Fruit fly (Drosophila melanogaster) whole organism, embryonic: ENCODE data around the gene SMC1.

Experiments used
- Awh ChIP-seq: fragments of 200-800 bp; sonication (Bioruptor generic); IDR thresholded peaks from 2 replicates; pipeline ENCODE4, ENCODE4 v1.3.6; 2022; ENCODE audit warnings: missing biosample characterization, missing genetic modification characterization
- CG10543 ChIP-seq: fragments of 200-800 bp; sonication (Bioruptor generic); optimal IDR thresholded peaks from 3 replicates; lab custom pipeline; 2017; ENCODE audit warnings: missing biosample characterization, mild to moderate bottlenecking, missing genetic modification characterization, moderate library complexity
- CG11695 ChIP-seq: fragments of 200-800 bp; sonication (Bioruptor generic); IDR thresholded peaks from 3 replicates; pipeline ENCODE4 v1.3.6; 2022; ENCODE audit warnings: missing biosample characterization, missing genetic modification characterization
- CG12391 ChIP-seq: fragments of 200-800 bp; sonication (Bioruptor generic); optimal IDR thresholded peaks from 3 replicates; lab custom pipeline; 2018; ENCODE audit warnings: missing biosample characterization, mild to moderate bottlenecking, missing genetic modification characterization, moderate library complexity
- CG13624 ChIP-seq: fragments of 200-800 bp; sonication (Bioruptor generic); optimal IDR thresholded peaks from 2 replicates; lab custom pipeline; 2016; ENCODE audit warnings: missing biosample characterization, missing genetic modification characterization
- CG14050 ChIP-seq: fragments of 200-800 bp; sonication (Bioruptor generic); IDR thresholded peaks from 3 replicates; pipeline ENCODE4 v1.3.6; 2022; ENCODE audit warnings: missing biosample characterization, missing genetic modification characterization
- CG16813 ChIP-seq: fragments of 200-800 bp; sonication (Bioruptor generic); IDR thresholded peaks from 3 replicates; pipeline ENCODE4 v1.3.6; 2022; ENCODE audit warnings: missing biosample characterization, missing genetic modification characterization; ENCODE audit not compliant: partially characterized antibody
- CG17186 ChIP-seq: fragments of 200-800 bp; sonication (Bioruptor generic); optimal IDR thresholded peaks from 3 replicates; lab custom pipeline; 2017; ENCODE audit warnings: missing biosample characterization, missing genetic modification reagents, missing genetic modification characterization
- CG1832 ChIP-seq: fragments of 200-800 bp; sonication (Bioruptor generic); optimal IDR thresholded peaks from 2 replicates; lab custom pipeline; 2017; ENCODE audit warnings: missing biosample characterization, mild to moderate bottlenecking, missing genetic modification characterization, inconsistent platforms
- CG2116 ChIP-seq: fragments of 200-800 bp; sonication (Bioruptor generic); optimal IDR thresholded peaks from 3 replicates; lab custom pipeline; 2018; ENCODE audit warnings: missing biosample characterization, mild to moderate bottlenecking, missing genetic modification characterization
- CG2199 ChIP-seq: fragments of 200-800 bp; sonication (Bioruptor generic); IDR thresholded peaks from 3 replicates; pipeline ENCODE4 v1.3.6; 2022; ENCODE audit warnings: missing biosample characterization, missing genetic modification characterization
- CG2712 ChIP-seq: fragments of 200-800 bp; optimal IDR thresholded peaks from 3 replicates; lab custom pipeline; 2019; ENCODE audit warnings: missing biosample characterization, mild to moderate bottlenecking, missing genetic modification characterization, moderate library complexity
- CG32532 ChIP-seq: fragments of 200-800 bp; sonication (Bioruptor generic); IDR thresholded peaks from 2 replicates; pipeline ENCODE4 v1.3.6; 2022; ENCODE audit warnings: missing biosample characterization, missing genetic modification characterization
- CG3995 ChIP-seq: fragments of 200-800 bp; sonication (Bioruptor generic); optimal IDR thresholded peaks from 3 replicates; lab custom pipeline; 2016; ENCODE audit warnings: missing biosample characterization, missing genetic modification characterization
- CG6791 ChIP-seq: fragments of 200-800 bp; sonication (Bioruptor generic); IDR thresholded peaks from 3 replicates; pipeline ENCODE4 v1.3.6; 2022; ENCODE audit warnings: missing biosample characterization, missing genetic modification characterization; ENCODE audit not compliant: partially characterized antibody
- CG8281 ChIP-seq: fragments of 200-800 bp; sonication (Bioruptor generic); optimal IDR thresholded peaks from 2 replicates; lab custom pipeline; 2018; ENCODE audit warnings: missing biosample characterization, mild to moderate bottlenecking, missing genetic modification characterization, moderate library complexity
- CG8290 ChIP-seq, 3 experiments: fragments of 200-800 bp; sonication (Bioruptor generic); optimal IDR thresholded peaks; 2 replicates each; lab custom pipeline; 2016 to 2019; ENCODE audit warnings: missing biosample characterization in 3 of 3, missing genetic modification characterization in 3 of 3, mild to moderate bottlenecking in 2 of 3, moderate library complexity in 1 of 3
- CG9437 ChIP-seq: fragments of 200-800 bp; sonication (Bioruptor generic); optimal IDR thresholded peaks from 2 replicates; lab custom pipeline; 2018; ENCODE audit warnings: missing biosample characterization, mild to moderate bottlenecking, missing genetic modification characterization
- Chrac-16 ChIP-seq: fragments of 200-800 bp; sonication (Bioruptor generic); optimal IDR thresholded peaks from 3 replicates; lab custom pipeline; 2016; ENCODE audit warnings: missing biosample characterization, missing genetic modification characterization
- Fer3 ChIP-seq: fragments of 200-800 bp; sonication (Bioruptor generic); optimal IDR thresholded peaks from 2 replicates; lab custom pipeline; 2018; ENCODE audit warnings: missing biosample characterization, mild to moderate bottlenecking, missing genetic modification characterization, moderate library complexity
- Hand ChIP-seq: fragments of 200-800 bp; sonication (Bioruptor generic); optimal IDR thresholded peaks from 2 replicates; lab custom pipeline; 2017; ENCODE audit warnings: mild to moderate bottlenecking, missing biosample characterization, missing genetic modification reagents, missing genetic modification characterization
- Med ChIP-seq: fragments of 200-800 bp; sonication (Bioruptor generic); peaks from one replicate; lab custom pipeline; 2016; ENCODE audit warnings: missing biosample characterization, missing genetic modification characterization, mild to moderate bottlenecking, inconsistent platforms, moderate library complexity
- Myb ChIP-seq: fragments of 200-800 bp; sonication (Bioruptor generic); optimal IDR thresholded peaks from 2 replicates; lab custom pipeline; 2016; ENCODE audit warnings: missing biosample characterization, missing genetic modification characterization
- Scr ChIP-seq: fragments of 200-800 bp; sonication (Bioruptor generic); IDR thresholded peaks from 2 replicates; pipeline ENCODE4 v1.3.6; 2022; ENCODE audit warnings: missing biosample characterization, missing genetic modification characterization; ENCODE audit not compliant: partially characterized antibody
- Sox102F ChIP-seq: fragments of 200-800 bp; sonication (Bioruptor generic); optimal IDR thresholded peaks from 2 replicates; lab custom pipeline; 2018; ENCODE audit warnings: missing biosample characterization, mild to moderate bottlenecking, missing genetic modification characterization, moderate library complexity
- Ssrp ChIP-seq: fragments of 200-800 bp; sonication (Bioruptor generic); optimal IDR thresholded peaks from 2 replicates; lab custom pipeline; 2018; ENCODE audit warnings: missing biosample characterization, mild to moderate bottlenecking, missing genetic modification characterization, moderate library complexity
- ap ChIP-seq: fragments of 200-800 bp; sonication (Bioruptor generic); IDR thresholded peaks from 2 replicates; pipeline ENCODE4 v1.3.6; 2022; ENCODE audit warnings: missing biosample characterization, missing genetic modification characterization
- bbx ChIP-seq: fragments of 200-800 bp; sonication (Bioruptor generic); IDR thresholded peaks from 2 replicates; pipeline ENCODE4 v1.3.6; 2022; ENCODE audit warnings: missing biosample characterization, missing genetic modification characterization; ENCODE audit not compliant: partially characterized antibody
- chif ChIP-seq, 2 experiments: fragments of 200-800 bp; sonication (Bioruptor generic); optimal IDR thresholded peaks; 3 replicates each; lab custom pipeline; 2016; ENCODE audit warnings: missing biosample characterization in 2 of 2, missing genetic modification characterization in 2 of 2
- croc ChIP-seq: fragments of 200-800 bp; sonication (Bioruptor generic); conservative IDR thresholded peaks from 3 replicates; pipeline ENCODE4 v1.3.6; 2022; ENCODE audit warnings: missing biosample characterization, missing genetic modification characterization
- dpn ChIP-seq, 2 experiments: fragments of 200-800 bp; sonication (Bioruptor generic); optimal IDR thresholded peaks; 3 replicates each; lab custom pipeline; 2016; ENCODE audit warnings: missing biosample characterization in 2 of 2, missing genetic modification characterization in 2 of 2
- eve ChIP-seq, 2 experiments: fragments of >200 bp; optimal IDR thresholded peaks; 2 replicates each; lab custom pipeline; 2017; ENCODE audit warnings: missing biosample characterization in 2 of 2, missing genetic modification characterization in 2 of 2
- fd3F ChIP-seq: fragments of 200-800 bp; sonication (Bioruptor generic); optimal IDR thresholded peaks from 2 replicates; lab custom pipeline; 2018; ENCODE audit warnings: missing biosample characterization, mild to moderate bottlenecking, missing genetic modification characterization, moderate library complexity
- fru ChIP-seq: fragments of >200 bp; optimal IDR thresholded peaks from 2 replicates; lab custom pipeline; 2017
- grau ChIP-seq: fragments of 200-800 bp; optimal IDR thresholded peaks from 3 replicates; lab custom pipeline; 2019; ENCODE audit warnings: missing biosample characterization, mild to moderate bottlenecking, missing genetic modification characterization, moderate library complexity
- kay ChIP-seq: fragments of 200-800 bp; sonication (Bioruptor generic); optimal IDR thresholded peaks from 2 replicates; lab custom pipeline; 2016; ENCODE audit warnings: missing biosample characterization, missing genetic modification characterization
- lab ChIP-seq: fragments of 200-800 bp; sonication (Bioruptor generic); optimal IDR thresholded peaks from 3 replicates; lab custom pipeline; 2017; ENCODE audit warnings: missing biosample characterization, missing genetic modification characterization, mild to moderate bottlenecking, moderate library complexity, missing genetic modification reagents
- nerfin-1 ChIP-seq: fragments of 200-800 bp; sonication (Bioruptor generic); optimal IDR thresholded peaks from 3 replicates; lab custom pipeline; 2019; ENCODE audit warnings: missing biosample characterization, mild to moderate bottlenecking, missing genetic modification characterization, moderate library complexity
- pfk ChIP-seq: fragments of 200-800 bp; sonication (Bioruptor generic); optimal IDR thresholded peaks from 2 replicates; lab custom pipeline; 2018; ENCODE audit warnings: missing biosample characterization, mild to moderate bottlenecking, missing genetic modification characterization, moderate library complexity
- pho ChIP-seq: fragments of 200-800 bp; sonication (Bioruptor generic); optimal IDR thresholded peaks from 2 replicates; lab custom pipeline; 2016; ENCODE audit warnings: missing biosample characterization, missing genetic modification characterization
- sd ChIP-seq: fragments of 200-800 bp; sonication (Bioruptor generic); optimal IDR thresholded peaks from 3 replicates; lab custom pipeline; 2018; ENCODE audit warnings: missing biosample characterization, mild to moderate bottlenecking, missing genetic modification characterization, moderate library complexity
- stwl ChIP-seq: fragments of 200-800 bp; sonication (Bioruptor generic); optimal IDR thresholded peaks from 3 replicates; lab custom pipeline; 2018; ENCODE audit warnings: missing biosample characterization, mild to moderate bottlenecking, missing genetic modification characterization, moderate library complexity
- tgo ChIP-seq: fragments of 200-800 bp; sonication (Bioruptor generic); IDR thresholded peaks from 3 replicates; pipeline ENCODE4 v1.3.6; 2022; ENCODE audit warnings: missing biosample characterization, missing genetic modification characterization
- ttk ChIP-seq: fragments of 200-800 bp; sonication (Bioruptor generic); IDR thresholded peaks from 2 replicates; pipeline ENCODE4 v2.1.2; 2022; ENCODE audit warnings: missing biosample characterization, missing genetic modification characterization
- wek ChIP-seq: fragments of 200-800 bp; sonication (Bioruptor generic); optimal IDR thresholded peaks from 3 replicates; lab custom pipeline; 2018; ENCODE audit warnings: missing biosample characterization, mild to moderate bottlenecking, missing genetic modification characterization, moderate library complexity
- wor ChIP-seq: fragments of 200-800 bp; sonication (Bioruptor generic); IDR thresholded peaks from 2 replicates; pipeline ENCODE4 v1.3.6; 2022; ENCODE audit warnings: missing biosample characterization, missing genetic modification characterization
- zfh1 ChIP-seq: fragments of 200-800 bp; sonication (Bioruptor generic); IDR thresholded peaks from 3 replicates; pipeline ENCODE4 v1.3.6; 2022; ENCODE audit warnings: missing biosample characterization, missing genetic modification characterization

The SMC1 gene

DNA sequence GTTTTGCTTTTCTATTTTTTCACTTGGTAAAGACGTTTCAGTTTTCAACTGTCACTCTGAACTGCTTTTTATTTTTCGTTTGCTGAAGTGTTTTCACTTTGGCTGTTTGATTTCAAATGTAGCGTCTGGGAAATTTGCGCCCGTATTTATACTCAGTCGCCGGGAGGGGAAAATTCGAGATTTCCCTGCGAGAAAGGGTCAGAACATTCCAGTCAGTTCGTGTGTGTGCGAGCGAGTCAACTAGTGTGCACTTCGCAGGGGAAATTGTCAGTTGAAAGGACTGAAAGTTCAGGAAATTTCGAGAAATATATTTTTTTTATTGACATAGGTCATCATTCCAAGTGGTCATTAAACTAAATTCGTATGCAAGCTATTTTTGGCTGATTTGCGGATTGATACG is 899 bp upstream of the SMC1 start, which contains the start of gene Hsp68 (continued):
- no peak for TF ChIP-seq zfh1
- TF ChIP-seq fru (lab: Kevin White, UChicago): no peak

DNA sequence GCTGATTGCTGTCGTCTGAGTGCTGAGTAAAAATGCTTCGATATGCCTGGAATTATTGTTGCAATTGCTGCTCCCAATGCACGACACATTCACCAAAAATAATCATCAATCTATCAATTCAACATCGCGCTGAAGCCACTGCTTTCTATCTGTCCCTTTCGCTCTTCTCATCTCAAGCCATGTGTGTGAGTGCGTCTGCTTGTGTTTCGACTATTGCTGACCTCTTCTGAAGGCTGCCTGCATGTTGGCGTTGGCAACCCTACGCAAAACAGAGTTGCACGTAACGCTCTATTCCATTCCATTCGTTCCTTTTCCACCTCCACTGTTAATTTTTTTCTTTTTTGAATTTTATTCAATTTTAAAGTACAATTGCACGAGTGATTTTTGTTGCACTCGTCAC is 7.6 kb downstream of the SMC1 start:
- TF ChIP-seq bbx (GFP tag; lab: Robert Waterston, UW) (0 out of 2 replicates have a peak, but pooled peaks have one; percentile 10), sd (no peak), Scr (GFP tag; lab: Robert Waterston, UW) (peak; percentile 26; the same call in 1 of the 2 replicates), CG1832 (GFP tag; lab: Kevin White, UChicago) (peak; percentile 14), CG16813 (peak; percentile 50; the same call in 2 of the 3 replicates), CG2199 (GFP tag; lab: Robert Waterston, UW) (0 out of 3 replicates have a peak, but pooled peaks have one; percentile 62), Awh (GFP tag; lab: Robert Waterston, UW) (no peak), stwl (tag; lab: Kevin White, UChicago) (peak; percentile 100), Ssrp (no peak), pfk (GFP tag; lab: Kevin White, UChicago) (peak; percentile 72), CG8281 (tag; lab: Kevin White, UChicago) (peak; percentile 69), CG9437 (GFP tag; lab: Kevin White, UChicago) (no peak), CG8290 (GFP tag; optimal IDR thresholded peaks at IDR 0.05; lab: Kevin White, UChicago) (peak; percentile 74), CG8290 (tag; optimal IDR thresholded peaks at IDR 0.05; lab: Kevin White, UChicago) (no peak), CG6791 (GFP tag; lab: Robert Waterston, UW) (peak; percentile 68; the same call in 2 of the 3 replicates), CG17186 (GFP tag; lab: Kevin White, UChicago) (no peak), CG2116 (GFP tag; lab: Kevin White, UChicago) (peak; percentile 57), kay (GFP tag; lab: Kevin White, UChicago) (no peak)

DNA sequence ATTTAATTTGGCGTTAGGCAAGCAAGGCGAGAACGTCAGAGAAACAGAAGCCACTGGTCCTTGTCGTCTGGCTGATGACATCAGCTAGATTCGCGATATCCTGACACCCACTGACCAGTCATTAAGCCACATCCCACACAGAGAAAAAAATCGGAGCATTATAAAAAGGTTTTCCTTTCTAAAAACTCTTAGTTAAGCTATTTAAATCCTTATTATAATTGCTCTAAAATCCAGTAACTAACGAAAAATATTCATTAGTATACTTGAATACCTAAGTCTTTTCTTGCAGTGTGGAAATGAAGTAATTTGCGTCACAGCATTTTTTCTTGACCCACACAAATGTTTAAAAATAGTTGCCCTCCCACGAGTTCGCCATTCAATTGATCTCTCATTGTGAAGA is 10.7 kb downstream of the SMC1 start:
- TF ChIP-seq chif (GFP tag; optimal IDR thresholded peaks at IDR 0.05; lab: Kevin White, UChicago) (peak in 1 of 2 experiments; percentile 14), Sox102F (no peak), CG2712 (tag; lab: Kevin White, UChicago) (peak; percentile 11), wek (no peak), CG14050 (GFP tag; lab: Robert Waterston, UW) (peak; percentile 37; the same call in 1 of the 3 replicates), CG12391 (tag; lab: Kevin White, UChicago) (peak; percentile 13), Fer3 (tag; lab: Kevin White, UChicago) (peak; percentile 3), CG3995 (no peak), Hand (GFP tag; lab: Kevin White, UChicago) (peak; percentile 9), fd3F (GFP tag; lab: Kevin White, UChicago) (peak; percentile 12), CG32532 (GFP tag; lab: Robert Waterston, UW) (peak; percentile 57; the same call in 1 of the 2 replicates), ap (GFP tag; lab: Robert Waterston, UW) (no peak), Chrac-16 (GFP tag; lab: Kevin White, UChicago) (peak; percentile 16), zfh1 (no peak), eve (GFP tag; optimal IDR thresholded peaks at IDR 0.05; lab: Kevin White, UChicago) (peak in 1 of 2 experiments; percentile 26), CG10543 (no peak), ttk (GFP tag; lab: Robert Waterston, UW) (no peak), Med (GFP tag; lab: Kevin White, UChicago) (peak; percentile 64), dpn (GFP tag; optimal IDR thresholded peaks at IDR 0.05; lab: Kevin White, UChicago) (peak; percentile 9 to 14), CG11695 (GFP tag; lab: Robert Waterston, UW) (0 out of 3 replicates have a peak, but pooled peaks have one; percentile 18), CG13624 (peak; percentile 24), croc (GFP tag; lab: Robert Waterston, UW) (no peak), tgo (GFP tag; lab: Robert Waterston, UW) (peak; percentile 36; the same call in 1 of the 3 replicates), pho (peak; percentile 6), nerfin-1 (no peak), lab (peak; percentile 20), wor (GFP tag; lab: Robert Waterston, UW) (no peak), grau (peak; percentile 49), Myb (GFP tag; lab: Kevin White, UChicago) (no peak)
